Worm (Caenorhabditis elegans): ENCODE data around the gene F53G2.2.

F53G2.2 gene

DNA sequence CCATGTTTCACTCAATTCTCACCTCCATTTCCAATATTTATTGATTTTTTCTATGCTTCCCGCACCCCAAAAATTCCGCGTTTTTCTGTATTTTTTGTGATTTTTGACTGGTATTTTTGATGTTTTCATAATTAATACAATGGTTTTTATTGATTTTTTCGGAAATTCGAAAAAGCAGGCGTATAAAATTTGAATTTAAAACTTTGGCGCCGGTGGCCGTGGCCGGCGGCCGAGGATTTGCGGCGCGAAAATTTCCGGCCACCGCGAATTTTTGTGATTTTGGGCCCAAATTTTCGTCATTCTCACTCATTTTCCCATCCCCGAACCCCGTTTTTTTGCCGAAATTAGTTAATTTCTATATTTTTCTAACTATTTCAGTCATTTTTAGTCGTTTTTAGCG is 30.7 kb upstream of the F53G2.2 start (continued):
- TF ChIP-seq tlp-1 (tag; optimal IDR thresholded peaks at IDR 0.05): no peak
- peak; percentile 38 for TF ChIP-seq fkh-4 (tag; optimal IDR thresholded peaks at IDR 0.05; ENCODE audit: borderline replicate concordance)
- TF ChIP-seq swsn-7 (tag; optimal IDR thresholded peaks at IDR 0.05): peak; percentile 46
- TF ChIP-seq mab-9 (GFP tag; IDR thresholded peaks at IDR 0.05): peak; percentile 43; the same call in 1 of the 2 replicates
- TF ChIP-seq nhr-237 (tag; optimal IDR thresholded peaks at IDR 0.05): no peak
- TF ChIP-seq lin-14 (GFP tag; optimal IDR thresholded peaks at IDR 0.05): peak; percentile 46
- peak; percentile 69 for TF ChIP-seq nhr-47 (tag; optimal IDR thresholded peaks at IDR 0.05)
- TF ChIP-seq nhr-19 (GFP tag; conservative IDR thresholded peaks at IDR 0.05): peak; percentile 70
- TF ChIP-seq nhr-77 (tag; optimal IDR thresholded peaks at IDR 0.05): no peak
- TF ChIP-seq unc-98 (GFP tag; IDR thresholded peaks at IDR 0.05): peak; percentile 59; the same call in 1 of the 2 replicates
- no peak for TF ChIP-seq hlh-4 (tag; optimal IDR thresholded peaks at IDR 0.05)
- TF ChIP-seq efl-1 (optimal IDR thresholded peaks at IDR 0.05): peak; percentile 89 to 91
- TF ChIP-seq efl-1 (GFP tag; optimal IDR thresholded peaks at IDR 0.05 in 1 of 2): peak; percentile 89 to 98
- TF ChIP-seq elt-2 (tag; optimal IDR thresholded peaks at IDR 0.05): peak; percentile 24
- TF ChIP-seq grh-1 (GFP tag; IDR thresholded peaks at IDR 0.05): 0 out of 2 replicates have a peak, but pooled peaks have one; percentile 53
- TF ChIP-seq snu-23 (GFP tag; optimal IDR thresholded peaks at IDR 0.05): peak; percentile 58
- no peak for TF ChIP-seq snpc-4 (tag; optimal IDR thresholded peaks at IDR 0.05)
- peak; percentile 88 to 89 for TF ChIP-seq lin-35 (GFP tag; optimal IDR thresholded peaks at IDR 0.05)
- peak; percentile 19 for TF ChIP-seq C04F5.9 (tag; optimal IDR thresholded peaks at IDR 0.05)
- TF ChIP-seq lin-39 (tag; optimal IDR thresholded peaks at IDR 0.05): no peak
- no peak for TF ChIP-seq hpl-2 (GFP tag; optimal IDR thresholded peaks at IDR 0.05)
- peak; percentile 83 to 89 (median 84) for TF ChIP-seq dpl-1 (GFP tag; optimal IDR thresholded peaks at IDR 0.05)

- TF ChIP-seq unc-130 (tag; optimal IDR thresholded peaks at IDR 0.05) (no peak), nhr-19 (GFP tag; conservative IDR thresholded peaks at IDR 0.05) (no peak), ces-1 (GFP tag; optimal IDR thresholded peaks at IDR 0.05) (no peak), lin-35 (GFP tag; optimal IDR thresholded peaks at IDR 0.05) (peak in 1 of 2 experiments; percentile 28), lsy-2 (tag; optimal IDR thresholded peaks at IDR 0.05) (peak in 1 of 2 experiments; percentile 7), mep-1 (tag; optimal IDR thresholded peaks at IDR 0.05) (no peak), efl-1 (optimal IDR thresholded peaks at IDR 0.05) (no peak), efl-1 (GFP tag; optimal IDR thresholded peaks at IDR 0.05 in 1 of 2) (peak in 1 of 2 experiments; percentile 94), ceh-88 (GFP tag; IDR thresholded peaks at IDR 0.05) (no peak), elt-2 (tag; optimal IDR thresholded peaks at IDR 0.05) (peak; percentile 20), blmp-1 (tag; optimal IDR thresholded peaks at IDR 0.05) (no peak), zag-1 (tag; optimal IDR thresholded peaks at IDR 0.05) (no peak), nhr-84 (tag; optimal IDR thresholded peaks at IDR 0.05) (no peak)
Observed at ce11 chrII:2452492-2452891, 29.2 kb upstream of the F53G2.2 start.

DNA sequence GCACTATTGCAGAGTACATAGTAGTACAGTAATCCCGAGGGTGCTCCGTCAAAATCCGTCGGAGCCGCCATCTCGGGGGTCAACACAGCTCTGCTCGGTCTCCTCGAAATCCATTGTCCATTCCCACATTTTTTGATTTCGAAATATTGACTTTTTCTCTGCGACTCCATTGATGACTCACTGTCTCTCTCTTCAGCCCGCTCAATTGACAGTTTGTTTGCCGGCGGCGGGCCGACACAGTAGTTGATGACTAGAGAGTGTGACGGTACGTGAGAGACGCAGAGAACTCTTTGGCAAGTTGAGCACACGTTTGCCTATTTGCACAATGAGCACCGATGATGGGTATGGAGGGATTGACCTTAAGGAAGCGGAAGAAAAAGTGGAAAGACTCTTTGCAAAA is 26.9 kb upstream of the F53G2.2 start:
- TF ChIP-seq sptf-1 (tag; optimal IDR thresholded peaks at IDR 0.05) (no peak), lin-15B (tag; optimal IDR thresholded peaks at IDR 0.05) (no peak), ceh-88 (GFP tag; IDR thresholded peaks at IDR 0.05) (no peak), ces-1 (GFP tag; optimal IDR thresholded peaks at IDR 0.05) (no peak), ceh-63 (GFP tag; optimal IDR thresholded peaks at IDR 0.05) (no peak), hlh-4 (tag; optimal IDR thresholded peaks at IDR 0.05) (no peak), tbx-2 (tag; optimal IDR thresholded peaks at IDR 0.05) (peak; percentile 72), zag-1 (tag; optimal IDR thresholded peaks at IDR 0.05) (no peak), egl-27 (tag; optimal IDR thresholded peaks at IDR 0.05) (no peak), efl-3 (GFP tag; optimal IDR thresholded peaks at IDR 0.05) (no peak), grh-1 (GFP tag; IDR thresholded peaks at IDR 0.05) (no peak), dpl-1 (GFP tag; optimal IDR thresholded peaks at IDR 0.05) (no peak), ets-5 (GFP tag; IDR thresholded peaks at IDR 0.05) (no peak), ama-1 (optimal IDR thresholded peaks at IDR 0.05) (no peak), aly-2 (tag; optimal IDR thresholded peaks at IDR 0.05) (no peak), C16A3.4 (tag; optimal IDR thresholded peaks at IDR 0.05) (no peak), mep-1 (tag; optimal IDR thresholded peaks at IDR 0.05) (no peak), ztf-11 (tag; optimal IDR thresholded peaks at IDR 0.05) (no peak), sox-4 (tag; optimal IDR thresholded peaks at IDR 0.05) (no peak), elt-3 (tag; optimal IDR thresholded peaks at IDR 0.05) (no peak), tlp-1 (tag; optimal IDR thresholded peaks at IDR 0.05) (no peak), pax-3 (tag; optimal IDR thresholded peaks at IDR 0.05) (no peak), unc-98 (GFP tag; IDR thresholded peaks at IDR 0.05) (no peak), fkh-4 (tag; optimal IDR thresholded peaks at IDR 0.05; ENCODE audit: borderline replicate concordance) (no peak), unc-86 (tag; optimal IDR thresholded peaks at IDR 0.05) (no peak), pag-3 (tag; optimal IDR thresholded peaks at IDR 0.05; ENCODE audit: borderline replicate concordance, insufficient read depth) (no peak), fos-1 (tag; optimal IDR thresholded peaks at IDR 0.05) (no peak), swsn-7 (tag; optimal IDR thresholded peaks at IDR 0.05) (peak; percentile 39), lin-39 (tag; optimal IDR thresholded peaks at IDR 0.05) (no peak), alr-1 (tag; optimal IDR thresholded peaks at IDR 0.05; ENCODE audit: borderline replicate concordance) (no peak), snu-23 (GFP tag; optimal IDR thresholded peaks at IDR 0.05) (no peak)

All from whole organism, L1 larva.